Fruit fly (Drosophila melanogaster) whole organism, embryonic: ENCODE measurements around the gene CG4653.

ENCODE experiments used
- Dll ChIP-seq: fragments of 200-800 bp; sonication (Bioruptor generic); IDR thresholded peaks from 4 replicates; pipeline ENCODE4 v1.3.6; 2022; ENCODE audit warnings: missing biosample characterization, missing genetic modification characterization; ENCODE audit not compliant: partially characterized antibody
- NFAT ChIP-seq: fragments of 200-800 bp; sonication (Bioruptor generic); IDR thresholded peaks from 2 replicates; pipeline ENCODE4 v1.3.6; 2022; ENCODE audit warnings: missing biosample characterization, missing genetic modification characterization
- Sin3A ChIP-seq: fragments of >200 bp; optimal IDR thresholded peaks from 2 replicates; lab custom pipeline; 2018
- pho ChIP-seq: fragments of 200-800 bp; sonication (Bioruptor generic); optimal IDR thresholded peaks from 2 replicates; lab custom pipeline; 2016; ENCODE audit warnings: missing biosample characterization, missing genetic modification characterization
- trem ChIP-seq: fragments of 200-800 bp; optimal IDR thresholded peaks from 3 replicates; lab custom pipeline; 2019; ENCODE audit warnings: missing biosample characterization, mild to moderate bottlenecking, missing genetic modification characterization, moderate library complexity

- TF ChIP-seq pho (no peak), trem (tag; lab: Kevin White, UChicago) (no peak), Sin3A (lab: Kevin White, UChicago) (no peak), NFAT (GFP tag; lab: Robert Waterston, UW) (no peak), Dll (GFP tag; lab: Robert Waterston, UW) (no peak)
Observed at dm6 chrX:16753066-16753465, 49.2 kb downstream of the CG4653 start.
